Fruit fly (Drosophila melanogaster): Measurements from ENCODE around the gene CG11630.

The CG11630 gene

dm6 chr2L:21828791-21829184 is 44.9 kb upstream of the CG11630 start (continued):
- no peak for TF ChIP-seq PHDP (tag; optimal IDR thresholded peaks at IDR 0.05)
- no peak for TF ChIP-seq CG14667 (GFP tag; IDR thresholded peaks at IDR 0.05)
- TF ChIP-seq stwl (tag; optimal IDR thresholded peaks at IDR 0.05), result no peak
- TF ChIP-seq nau (GFP tag; optimal IDR thresholded peaks at IDR 0.05), result no peak
- TF ChIP-seq CkIIα-i1 (GFP tag; IDR thresholded peaks at IDR 0.05), result no peak
- no peak for TF ChIP-seq CG4730 (GFP tag; IDR thresholded peaks at IDR 0.05)
- no peak for TF ChIP-seq cas (GFP tag; IDR thresholded peaks at IDR 0.05)
- no peak for TF ChIP-seq NC2α (GFP tag; optimal IDR thresholded peaks at IDR 0.05)
- peak; percentile 93 for TF ChIP-seq CG2199 (GFP tag; IDR thresholded peaks at IDR 0.05)
- no peak for TF ChIP-seq crc (GFP tag; optimal IDR thresholded peaks at IDR 0.05)
- no peak for TF ChIP-seq CG15514 (GFP tag; optimal IDR thresholded peaks at IDR 0.05)
- TF ChIP-seq H2.0 (GFP tag; IDR thresholded peaks at IDR 0.05), result no peak
- TF ChIP-seq tap (tag; optimal IDR thresholded peaks at IDR 0.05), result no peak
- no peak for TF ChIP-seq Kr (GFP tag; optimal IDR thresholded peaks at IDR 0.05)
- no peak for TF ChIP-seq gce (GFP tag; IDR thresholded peaks at IDR 0.05)
- no peak for TF ChIP-seq trh (GFP tag; optimal IDR thresholded peaks at IDR 0.05)
- TF ChIP-seq CG4360 (GFP tag; IDR thresholded peaks at IDR 0.05), result peak; percentile 98
- no peak; the same call in 1 of the 2 replicates for TF ChIP-seq CG13287 (GFP tag; IDR thresholded peaks at IDR 0.05; ENCODE audit: partially characterized antibody)
- TF ChIP-seq Opbp (GFP tag; IDR thresholded peaks at IDR 0.05; ENCODE audit: partially characterized antibody), result 0 out of 3 replicates have a peak, but pooled peaks have one; percentile 36
- no peak for TF ChIP-seq CG15479 (GFP tag; optimal IDR thresholded peaks at IDR 0.05)
- peak; percentile 55 for TF ChIP-seq abd-A (tag; optimal IDR thresholded peaks at IDR 0.05)
- TF ChIP-seq CG4328 (GFP tag; optimal IDR thresholded peaks at IDR 0.05), result no peak
- no peak for TF ChIP-seq Dll (GFP tag; IDR thresholded peaks at IDR 0.05; ENCODE audit: partially characterized antibody)
- TF ChIP-seq sima (GFP tag; optimal IDR thresholded peaks at IDR 0.05), result no peak
- 0 out of 2 replicates have a peak, but pooled peaks have one; percentile 33 for TF ChIP-seq CG42726 (GFP tag; IDR thresholded peaks at IDR 0.05; ENCODE audit: partially characterized antibody)
- TF ChIP-seq CG43689 (GFP tag; IDR thresholded peaks at IDR 0.05), result no peak
- no peak for TF ChIP-seq Asciz (GFP tag; optimal IDR thresholded peaks at IDR 0.05)
- no peak for TF ChIP-seq CG9932 (GFP tag; IDR thresholded peaks at IDR 0.05)
- TF ChIP-seq CG32532 (GFP tag; IDR thresholded peaks at IDR 0.05), result no peak
- no peak for TF ChIP-seq ftz-f1 (GFP tag; optimal IDR thresholded peaks at IDR 0.05)
- TF ChIP-seq zf30C (GFP tag; optimal IDR thresholded peaks at IDR 0.05), result no peak
- TF ChIP-seq CG15011 (GFP tag; optimal IDR thresholded peaks at IDR 0.05), result no peak
- no peak for TF ChIP-seq CG9797 (GFP tag; optimal IDR thresholded peaks at IDR 0.05)
- TF ChIP-seq pros (GFP tag; optimal IDR thresholded peaks at IDR 0.05), result peak; percentile 15
- TF ChIP-seq CG15269 (tag; optimal IDR thresholded peaks at IDR 0.05), result no peak
- TF ChIP-seq psq (GFP tag; optimal IDR thresholded peaks at IDR 0.05), result no peak
- no peak for TF ChIP-seq CG12744 (GFP tag; optimal IDR thresholded peaks at IDR 0.05)
- no peak for TF ChIP-seq CG12104 (GFP tag; optimal IDR thresholded peaks at IDR 0.05)
- TF ChIP-seq corto (GFP tag; optimal IDR thresholded peaks at IDR 0.05), result no peak
- no peak for TF ChIP-seq Scr (GFP tag; IDR thresholded peaks at IDR 0.05; ENCODE audit: partially characterized antibody)
- no peak for TF ChIP-seq CG7745 (tag; optimal IDR thresholded peaks at IDR 0.05)
- no peak for TF ChIP-seq fd96Cb (tag; optimal IDR thresholded peaks at IDR 0.05)
- peak; percentile 34 for TF ChIP-seq ash1 (GFP tag; optimal IDR thresholded peaks at IDR 0.05)
- no peak for TF ChIP-seq CG17612 (GFP tag; IDR thresholded peaks at IDR 0.05)
- no peak for TF ChIP-seq Bteb2 (GFP tag; optimal IDR thresholded peaks at IDR 0.05)
- TF ChIP-seq Jarid2 (GFP tag; optimal IDR thresholded peaks at IDR 0.05), result peak; percentile 50
- TF ChIP-seq al (GFP tag; IDR thresholded peaks at IDR 0.05), result no peak
- no peak for TF ChIP-seq Atf3 (GFP tag; optimal IDR thresholded peaks at IDR 0.05)
- no peak for TF ChIP-seq CG17361 (GFP tag; IDR thresholded peaks at IDR 0.05)
- no peak for TF ChIP-seq lov (optimal IDR thresholded peaks at IDR 0.05)
- 0 out of 3 replicates have a peak, but pooled peaks have one; percentile 29 for TF ChIP-seq lov (GFP tag; IDR thresholded peaks at IDR 0.05)
- TF ChIP-seq peb (GFP tag; IDR thresholded peaks at IDR 0.05), result no peak

Measured in whole organism, embryonic.